Fruit fly (Drosophila melanogaster): ENCODE data around the gene CG16989.

Gene CG16989

DNA sequence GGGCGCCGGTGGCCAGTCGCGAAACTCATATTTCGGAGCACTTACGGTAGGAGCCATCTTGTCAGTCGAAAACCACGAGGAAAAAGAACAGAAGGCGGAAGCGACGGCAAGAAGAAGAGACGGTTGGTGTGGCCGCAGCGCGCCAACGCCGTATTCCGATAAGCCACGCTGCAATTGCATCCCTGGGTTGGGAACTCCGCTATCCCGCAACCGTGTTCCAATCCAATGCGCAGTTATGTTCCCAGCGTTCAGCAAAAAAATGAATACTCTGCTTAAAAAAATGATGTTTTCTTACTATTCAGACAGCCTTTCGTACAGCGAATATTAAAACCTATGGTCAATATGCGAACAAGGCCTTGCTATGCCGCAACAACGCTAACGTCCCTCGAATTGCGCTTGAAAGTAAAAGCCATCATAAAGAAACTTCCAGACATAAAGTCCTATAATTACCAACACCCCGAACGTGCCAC is 27.9 kb upstream of the CG16989 start, which contains the start of gene RpL22 (continued):
- TF ChIP-seq CG3726 (GFP tag; IDR thresholded peaks at IDR 0.05) = peak; percentile 81
- TF ChIP-seq HLH4C (GFP tag; IDR thresholded peaks at IDR 0.05; ENCODE audit: partially characterized antibody) = peak; percentile 37; the same call in 1 of the 3 replicates
- peak; percentile 71 for TF ChIP-seq Atf3 (GFP tag; optimal IDR thresholded peaks at IDR 0.05)
- TF ChIP-seq CG15269 (tag; optimal IDR thresholded peaks at IDR 0.05) = peak; percentile 71
- peak; percentile 50 for TF ChIP-seq CG15696 (tag; optimal IDR thresholded peaks at IDR 0.05)
- peak; percentile 91 for TF ChIP-seq CrebB (tag; optimal IDR thresholded peaks at IDR 0.05)
- TF ChIP-seq CG9437 (GFP tag; optimal IDR thresholded peaks at IDR 0.05) = peak; percentile 65
- TF ChIP-seq Aef1 (GFP tag; IDR thresholded peaks at IDR 0.05) = peak; percentile 71
- TF ChIP-seq pfk (GFP tag; optimal IDR thresholded peaks at IDR 0.05) = peak; percentile 69
- TF ChIP-seq Neu2 (GFP tag; optimal IDR thresholded peaks at IDR 0.05; ENCODE audit: borderline replicate concordance) = peak; percentile 85
- peak; percentile 98 for TF ChIP-seq CG13624 (GFP tag; optimal IDR thresholded peaks at IDR 0.05)
- TF ChIP-seq ERR (GFP tag; optimal IDR thresholded peaks at IDR 0.05) = peak; percentile 74
- TF ChIP-seq odd (GFP tag; optimal IDR thresholded peaks at IDR 0.05) = peak; percentile 93
- peak; percentile 86 for TF ChIP-seq schlank (tag; optimal IDR thresholded peaks at IDR 0.05)
- peak; percentile 60 for TF ChIP-seq jing (GFP tag; optimal IDR thresholded peaks at IDR 0.05)
- no peak for TF ChIP-seq CG34224 (GFP tag; IDR thresholded peaks at IDR 0.05; ENCODE audit: partially characterized antibody)
- peak; percentile 79 for TF ChIP-seq CG7839 (tag; optimal IDR thresholded peaks at IDR 0.05)
- no peak for TF ChIP-seq CG7963 (GFP tag; IDR thresholded peaks at IDR 0.05; ENCODE audit: partially characterized antibody)
- TF ChIP-seq HLHmδ (GFP tag; optimal IDR thresholded peaks at IDR 0.05) = peak; percentile 98
- TF ChIP-seq CG11723 (GFP tag; optimal IDR thresholded peaks at IDR 0.05) = peak; percentile 80
- peak; percentile 54 for TF ChIP-seq Deaf1 (tag; optimal IDR thresholded peaks at IDR 0.05)
- peak; percentile 73 for TF ChIP-seq E2f2 (GFP tag; IDR thresholded peaks at IDR 0.05)
- TF ChIP-seq CG3847 (GFP tag; IDR thresholded peaks at IDR 0.05) = peak; percentile 91
- peak; percentile 83 for TF ChIP-seq CG12219 (GFP tag; optimal IDR thresholded peaks at IDR 0.05)
- TF ChIP-seq sima (GFP tag; optimal IDR thresholded peaks at IDR 0.05) = peak; percentile 78
- TF ChIP-seq inv (GFP tag; IDR thresholded peaks at IDR 0.05; ENCODE audit: partially characterized antibody) = no peak; the same call in 1 of the 2 replicates
- peak; percentile 82 for TF ChIP-seq ftz-f1 (GFP tag; optimal IDR thresholded peaks at IDR 0.05)
- peak; percentile 75 for TF ChIP-seq CG6654 (GFP tag; optimal IDR thresholded peaks at IDR 0.05)
- peak; percentile 40 for TF ChIP-seq Elba2 (GFP tag; optimal IDR thresholded peaks at IDR 0.05)
- peak; percentile 82 for TF ChIP-seq CG2712 (tag; optimal IDR thresholded peaks at IDR 0.05)
- peak; percentile 86 for TF ChIP-seq CG3281 (GFP tag; optimal IDR thresholded peaks at IDR 0.05)
- TF ChIP-seq tio (GFP tag; optimal IDR thresholded peaks at IDR 0.05) = no peak
- peak; percentile 94 for TF ChIP-seq Rfx (GFP tag; IDR thresholded peaks at IDR 0.05)
- peak; percentile 84 for TF ChIP-seq CG10267 (tag; optimal IDR thresholded peaks at IDR 0.05)
- peak; percentile 99 for TF ChIP-seq CG9797 (GFP tag; optimal IDR thresholded peaks at IDR 0.05)
- TF ChIP-seq slou (GFP tag; optimal IDR thresholded peaks at IDR 0.05) = peak; percentile 86
- peak; percentile 93 for TF ChIP-seq CG2875 (GFP tag; optimal IDR thresholded peaks at IDR 0.05)
- peak; percentile 59 for TF ChIP-seq CG13287 (GFP tag; IDR thresholded peaks at IDR 0.05; ENCODE audit: partially characterized antibody)
- TF ChIP-seq CG9876 (GFP tag; optimal IDR thresholded peaks at IDR 0.05) = peak; percentile 95
- TF ChIP-seq CG7786 (GFP tag; optimal IDR thresholded peaks at IDR 0.05) = peak; percentile 78
- peak; percentile 75 for TF ChIP-seq CG12236 (GFP tag; optimal IDR thresholded peaks at IDR 0.05)
- TF ChIP-seq fd64A (GFP tag; optimal IDR thresholded peaks at IDR 0.05) = peak; percentile 79
- TF ChIP-seq zen (tag; optimal IDR thresholded peaks at IDR 0.05) = peak; percentile 71
- peak; percentile 58; the same call in 1 of the 2 replicates for TF ChIP-seq Ada2b (GFP tag; IDR thresholded peaks at IDR 0.05)
- peak; percentile 37 to 75 for TF ChIP-seq bsh (GFP tag; optimal IDR thresholded peaks at IDR 0.05)
- peak; percentile 36 for TF ChIP-seq Ssrp (tag; optimal IDR thresholded peaks at IDR 0.05)
- peak; percentile 85 for TF ChIP-seq luna (GFP tag; optimal IDR thresholded peaks at IDR 0.05)
- TF ChIP-seq CG7357 (GFP tag; IDR thresholded peaks at IDR 0.05) = peak; percentile 59; the same call in 2 of the 3 replicates
- peak; percentile 54 for TF ChIP-seq CG9215 (GFP tag; IDR thresholded peaks at IDR 0.05)
